Fruit fly (Drosophila melanogaster): Measurements from ENCODE around the gene Ptpa.

DNA sequence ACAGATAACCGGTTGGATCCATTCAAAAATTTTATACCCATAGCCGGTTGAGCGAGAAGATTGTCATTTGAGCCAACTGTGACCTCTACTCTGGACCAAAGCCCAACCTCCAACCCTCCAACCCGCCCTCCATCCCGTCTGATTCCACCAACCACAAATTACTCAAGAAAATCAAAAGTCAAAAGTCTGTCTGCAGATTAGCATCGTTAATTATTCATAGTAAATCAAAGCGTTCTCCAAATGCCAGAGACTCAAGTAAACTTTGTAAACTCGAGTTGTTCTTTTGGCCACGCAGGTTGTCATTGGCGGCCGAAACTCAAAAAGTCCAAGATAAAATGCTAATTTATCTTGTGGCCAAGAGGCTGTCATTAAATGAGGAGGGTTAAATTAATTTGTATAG is 40.8 kb downstream of the Ptpa start:
- TF ChIP-seq CG8478 (optimal IDR thresholded peaks at IDR 0.05) (no peak), CTCF (optimal IDR thresholded peaks at IDR 0.05) (no peak)

Data from S2 (cell line).